Fruit fly (Drosophila melanogaster) whole organism, prepupa: Measurements from ENCODE around the gene Rab11.

Experiments used
- CG10669 ChIP-seq: fragments of 200-800 bp; sonication (Bioruptor generic); optimal IDR thresholded peaks from 3 replicates; lab custom pipeline; 2018; ENCODE audit warnings: missing biosample characterization, mild to moderate bottlenecking, missing genetic modification characterization, moderate library complexity
- CG11902 ChIP-seq: fragments of 200-800 bp; sonication (Bioruptor generic); optimal IDR thresholded peaks from 3 replicates; lab custom pipeline; 2016; ENCODE audit warnings: missing biosample characterization, missing genetic modification characterization
- CG16779 ChIP-seq: fragments of 200-800 bp; sonication (Bioruptor generic); optimal IDR thresholded peaks from 3 replicates; lab custom pipeline; 2017; ENCODE audit warnings: missing biosample characterization, mild to moderate bottlenecking, missing genetic modification characterization
- CG3032 ChIP-seq: fragments of 200-800 bp; optimal IDR thresholded peaks from 2 replicates; lab custom pipeline; 2019; ENCODE audit warnings: missing biosample characterization, mild to moderate bottlenecking, missing genetic modification characterization, moderate library complexity
- CG31627 ChIP-seq: fragments of 200-800 bp; sonication (Bioruptor generic); optimal IDR thresholded peaks from 3 replicates; lab custom pipeline; 2016; ENCODE audit warnings: missing biosample characterization, missing genetic modification characterization
- CG32006 ChIP-seq: fragments of 200-800 bp; sonication (Bioruptor generic); optimal IDR thresholded peaks from 3 replicates; lab custom pipeline; 2017; ENCODE audit warnings: missing biosample characterization, mild to moderate bottlenecking, missing genetic modification characterization
- CG3919 ChIP-seq: fragments of 200-800 bp; sonication (Bioruptor generic); optimal IDR thresholded peaks from 3 replicates; lab custom pipeline; 2016; ENCODE audit warnings: missing biosample characterization, missing genetic modification characterization
- CG6163 ChIP-seq: fragments of 200-800 bp; sonication (Bioruptor generic); IDR thresholded peaks from 3 replicates; pipeline ENCODE4 v1.3.6; 2022; ENCODE audit warnings: missing biosample characterization, missing genetic modification characterization
- CG6276 ChIP-seq: fragments of 200-800 bp; sonication (Bioruptor generic); optimal IDR thresholded peaks from 2 replicates; lab custom pipeline; 2017; ENCODE audit warnings: missing biosample characterization, mild to moderate bottlenecking, missing genetic modification characterization
- CG6792 ChIP-seq: fragments of 200-800 bp; sonication (Bioruptor generic); optimal IDR thresholded peaks from 3 replicates; lab custom pipeline; 2016; ENCODE audit warnings: missing biosample characterization, missing genetic modification characterization
- CG6808 ChIP-seq: fragments of 200-800 bp; sonication (Bioruptor generic); optimal IDR thresholded peaks from 3 replicates; lab custom pipeline; 2017; ENCODE audit warnings: missing biosample characterization, missing genetic modification characterization, mild to moderate bottlenecking, moderate library complexity, missing genetic modification reagents
- CG6854 ChIP-seq: fragments of 200-800 bp; sonication (Bioruptor generic); optimal IDR thresholded peaks from 2 replicates; lab custom pipeline; 2017; ENCODE audit warnings: missing biosample characterization, mild to moderate bottlenecking, missing genetic modification characterization
- CG7368 ChIP-seq: fragments of 200-800 bp; sonication (Bioruptor generic); optimal IDR thresholded peaks from 3 replicates; lab custom pipeline; 2016; ENCODE audit warnings: missing biosample characterization, missing genetic modification characterization
- CG8119 ChIP-seq: fragments of 200-800 bp; sonication (Bioruptor generic); IDR thresholded peaks from 3 replicates; pipeline ENCODE4 v1.3.6; 2022; ENCODE audit warnings: missing biosample characterization, missing genetic modification characterization
- CG8632 ChIP-seq: fragments of 200-800 bp; sonication (Bioruptor generic); optimal IDR thresholded peaks from 3 replicates; lab custom pipeline; 2016; ENCODE audit warnings: missing biosample characterization, missing genetic modification characterization
- CG9139 ChIP-seq: fragments of 200-800 bp; sonication (Bioruptor generic); optimal IDR thresholded peaks from 3 replicates; lab custom pipeline; 2017; ENCODE audit warnings: missing biosample characterization, mild to moderate bottlenecking, missing genetic modification characterization
- Eip78C ChIP-seq: fragments of 200-800 bp; sonication (Bioruptor generic); peaks from one replicate; lab custom pipeline; 2016; ENCODE audit warnings: missing biosample characterization, missing genetic modification characterization
- Eip93F ChIP-seq: fragments of 200-800 bp; sonication (Bioruptor generic); optimal IDR thresholded peaks from 2 replicates; lab custom pipeline; 2016; ENCODE audit warnings: missing biosample characterization, mild to moderate bottlenecking, missing genetic modification characterization
- Ets21C ChIP-seq: fragments of 200-800 bp; sonication (Bioruptor generic); optimal IDR thresholded peaks from 3 replicates; lab custom pipeline; 2016; ENCODE audit warnings: missing biosample characterization, missing genetic modification characterization
- Gug ChIP-seq: fragments of 200-800 bp; sonication (Bioruptor generic); IDR thresholded peaks from 2 replicates; pipeline ENCODE4 v1.3.6; 2022; ENCODE audit warnings: missing biosample characterization, missing genetic modification characterization
- Hr38 ChIP-seq: sonication (Bioruptor generic); optimal IDR thresholded peaks from 2 replicates; lab custom pipeline; 2016; ENCODE audit warnings: missing biosample characterization, missing genetic modification characterization
- Hr39 ChIP-seq: fragments of 200-800 bp; sonication (Bioruptor generic); optimal IDR thresholded peaks from 2 replicates; lab custom pipeline; 2016; ENCODE audit warnings: missing biosample characterization, missing genetic modification characterization
- Hr4 ChIP-seq: fragments of 200-800 bp; sonication (Bioruptor generic); optimal IDR thresholded peaks from 3 replicates; lab custom pipeline; 2016; ENCODE audit warnings: missing biosample characterization, missing genetic modification characterization
- Lpt ChIP-seq: fragments of 200-800 bp; sonication (Bioruptor generic); optimal IDR thresholded peaks from 3 replicates; lab custom pipeline; 2016; ENCODE audit warnings: missing biosample characterization, missing genetic modification characterization
- Met ChIP-seq: fragments of 200-800 bp; sonication (Bioruptor generic); optimal IDR thresholded peaks from 3 replicates; lab custom pipeline; 2016; ENCODE audit warnings: missing biosample characterization, missing genetic modification characterization
- OdsH ChIP-seq: fragments of 200-800 bp; sonication (Bioruptor generic); optimal IDR thresholded peaks from 3 replicates; lab custom pipeline; 2016; ENCODE audit warnings: missing biosample characterization, missing genetic modification characterization
- Sox102F ChIP-seq: fragments of 200-800 bp; sonication (Bioruptor generic); optimal IDR thresholded peaks from 2 replicates; lab custom pipeline; 2016; ENCODE audit warnings: missing biosample characterization, mild to moderate bottlenecking, missing genetic modification characterization
- Sox14 ChIP-seq: fragments of 200-800 bp; sonication (Bioruptor generic); optimal IDR thresholded peaks from 3 replicates; lab custom pipeline; 2016; ENCODE audit warnings: missing biosample characterization, missing genetic modification characterization
- Sox15 ChIP-seq: fragments of 200-800 bp; sonication (Bioruptor generic); optimal IDR thresholded peaks from 3 replicates; lab custom pipeline; 2016; ENCODE audit warnings: missing biosample characterization, missing genetic modification characterization
- achi ChIP-seq: fragments of 200-800 bp; sonication (Bioruptor generic); optimal IDR thresholded peaks from 3 replicates; lab custom pipeline; 2016; ENCODE audit warnings: missing biosample characterization, missing genetic modification characterization
- acj6 ChIP-seq: fragments of 200-800 bp; sonication (Bioruptor generic); optimal IDR thresholded peaks from 3 replicates; lab custom pipeline; 2016; ENCODE audit warnings: missing biosample characterization, missing genetic modification characterization
- cyc ChIP-seq: fragments of 200-800 bp; sonication (Bioruptor generic); optimal IDR thresholded peaks from 3 replicates; lab custom pipeline; 2016; ENCODE audit warnings: missing biosample characterization, missing genetic modification characterization
- dac ChIP-seq: fragments of 200-800 bp; sonication (Bioruptor generic); optimal IDR thresholded peaks from 2 replicates; lab custom pipeline; 2017; ENCODE audit warnings: missing biosample characterization, mild to moderate bottlenecking, missing genetic modification characterization
- eg ChIP-seq: fragments of 200-800 bp; sonication (Bioruptor generic); IDR thresholded peaks from 3 replicates; pipeline ENCODE4 v1.3.6; 2022; ENCODE audit warnings: missing biosample characterization, missing genetic modification characterization
- esn ChIP-seq: fragments of 200-800 bp; sonication (Bioruptor generic); optimal IDR thresholded peaks from 2 replicates; lab custom pipeline; 2016; ENCODE audit warnings: missing biosample characterization, mild to moderate bottlenecking, missing genetic modification characterization, moderate library complexity
- fd59A ChIP-seq: fragments of 200-800 bp; sonication (Bioruptor generic); optimal IDR thresholded peaks from 2 replicates; lab custom pipeline; 2017; ENCODE audit warnings: missing biosample characterization, mild to moderate bottlenecking, missing genetic modification characterization, missing genetic modification reagents
- fd85E ChIP-seq: fragments of 200-800 bp; sonication (Bioruptor generic); optimal IDR thresholded peaks from 3 replicates; lab custom pipeline; 2016; ENCODE audit warnings: missing biosample characterization, missing genetic modification characterization
- fkh ChIP-seq: fragments of 200-800 bp; sonication (Bioruptor generic); optimal IDR thresholded peaks from 3 replicates; lab custom pipeline; 2017; ENCODE audit warnings: missing biosample characterization, mild to moderate bottlenecking, missing genetic modification characterization, moderate library complexity
- net ChIP-seq: fragments of 200-800 bp; sonication (Bioruptor generic); optimal IDR thresholded peaks from 3 replicates; lab custom pipeline; 2016; ENCODE audit warnings: missing biosample characterization, missing genetic modification characterization
- pdm3 ChIP-seq: fragments of 200-800 bp; sonication (Bioruptor generic); optimal IDR thresholded peaks from 3 replicates; lab custom pipeline; 2016; ENCODE audit warnings: missing biosample characterization, missing genetic modification characterization
- salr ChIP-seq, 2 experiments: fragments of 200-800 bp; sonication (Bioruptor generic); optimal IDR thresholded peaks; 3 replicates each; lab custom pipeline; 2016 to 2018; ENCODE audit warnings: missing biosample characterization in 2 of 2, missing genetic modification characterization in 2 of 2, mild to moderate bottlenecking in 1 of 2
- ss ChIP-seq, 2 experiments: fragments of 200-800 bp; sonication (Bioruptor generic); optimal IDR thresholded peaks; 2 replicates in 1 of 2; 3 replicates in 1 of 2; lab custom pipeline; 2017 to 2018; ENCODE audit warnings: mild to moderate bottlenecking in 2 of 2, missing biosample characterization in 2 of 2, missing genetic modification characterization in 2 of 2, moderate library complexity in 1 of 2
- svp ChIP-seq: fragments of 200-800 bp; sonication (Bioruptor generic); peaks from one replicate; lab custom pipeline; 2016; ENCODE audit warnings: missing biosample characterization, missing genetic modification characterization
- topi ChIP-seq: fragments of 200-800 bp; sonication (Bioruptor generic); optimal IDR thresholded peaks from 3 replicates; lab custom pipeline; 2016; ENCODE audit warnings: missing biosample characterization, missing genetic modification characterization
- vri ChIP-seq: fragments of 200-800 bp; sonication (Bioruptor generic); optimal IDR thresholded peaks from 3 replicates; lab custom pipeline; 2016; ENCODE audit warnings: missing biosample characterization, mild to moderate bottlenecking, missing genetic modification characterization

Rab11 gene

dm6 chr3R:21141341-21141740 is 30.1 kb downstream of the Rab11 start:
- TF ChIP-seq Hr38 (GFP tag; lab: Kevin White, UChicago) (no peak), vri (GFP tag; lab: Kevin White, UChicago) (peak; percentile 65)
- TF ChIP-seq, all 60 proteins: peak for 1

DNA sequence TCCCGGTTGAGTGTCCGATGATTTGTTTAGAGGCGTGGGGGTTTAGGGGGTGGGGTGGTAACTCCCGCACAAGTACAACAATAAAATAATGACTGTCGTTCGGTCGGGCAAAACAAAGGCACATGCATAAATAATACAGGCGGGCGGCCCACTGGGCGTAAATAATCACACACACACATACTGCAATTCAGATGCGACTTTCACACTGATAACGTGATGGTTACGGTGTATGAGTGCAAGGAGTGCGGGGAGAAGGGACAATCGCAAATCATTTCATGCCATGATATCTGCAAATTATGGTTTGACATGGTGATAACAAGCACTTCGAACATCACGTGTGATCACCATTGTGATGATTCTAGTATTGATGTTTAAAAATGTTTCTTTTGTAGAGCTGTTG is 38.9 kb downstream of the Rab11 start:
- TF ChIP-seq ss (GFP tag; optimal IDR thresholded peaks at IDR 0.05; lab: Kevin White, UChicago): peak in 1 of 2 experiments; percentile 9
- TF ChIP-seq CG3919 (GFP tag; lab: Kevin White, UChicago): peak; percentile 9
- peak; percentile 87 for TF ChIP-seq svp (GFP tag; lab: Kevin White, UChicago)
- TF ChIP-seq fkh: peak; percentile 20
- TF ChIP-seq vri (GFP tag; lab: Kevin White, UChicago): peak; percentile 85
- TF ChIP-seq Eip93F (GFP tag; lab: Kevin White, UChicago): peak; percentile 37
- TF ChIP-seq CG16779 (tag; lab: Kevin White, UChicago): no peak
- TF ChIP-seq fd59A: no peak
- TF ChIP-seq Sox14: peak; percentile 67
- no peak for TF ChIP-seq eg (GFP tag; lab: Robert Waterston, UW)
- peak; percentile 63 for TF ChIP-seq Eip78C (GFP tag; lab: Kevin White, UChicago)
- no peak for TF ChIP-seq Sox15 (GFP tag; lab: Kevin White, UChicago)
- 0 out of 3 replicates have a peak, but pooled peaks have one; percentile 23 for TF ChIP-seq CG6163 (GFP tag; lab: Robert Waterston, UW)
- TF ChIP-seq, all 60 proteins: peak for 9

DNA sequence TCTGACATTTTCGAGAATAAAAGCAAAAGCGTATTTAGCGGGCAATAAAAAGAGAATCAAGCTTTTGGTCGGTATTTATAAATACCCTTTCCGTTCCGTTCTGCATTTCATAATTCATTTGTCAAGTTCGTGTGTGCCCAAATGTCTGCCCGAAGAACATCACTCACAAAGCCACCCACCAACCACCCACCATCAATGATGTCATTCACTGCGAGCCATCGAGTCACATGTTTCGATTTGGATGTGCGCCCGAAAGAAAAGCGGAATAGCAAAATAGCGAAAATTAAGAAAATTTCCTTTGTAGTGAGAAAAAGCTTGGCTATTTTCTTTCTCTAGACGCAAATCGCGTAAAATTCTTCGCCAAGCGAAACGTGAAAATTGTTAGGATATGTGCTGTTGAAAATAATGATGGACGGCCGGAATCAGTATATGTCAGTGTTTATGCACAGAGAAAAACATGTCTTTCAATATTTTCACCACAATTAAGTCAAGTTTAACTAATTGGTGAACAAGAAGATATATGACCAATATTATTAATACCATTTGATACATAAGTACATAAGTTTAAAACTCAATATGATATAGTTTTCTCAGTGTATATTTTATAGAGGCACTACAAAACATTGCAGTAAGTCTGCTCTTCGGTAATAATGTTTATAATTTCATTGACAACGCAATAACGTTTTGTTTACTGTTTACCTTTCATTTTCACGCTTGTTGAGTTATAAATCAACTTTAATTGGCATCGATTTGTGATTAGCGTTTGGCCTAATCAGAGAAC is 40.1 kb downstream of the Rab11 start:
- TF ChIP-seq Ets21C (GFP tag; lab: Kevin White, UChicago): peak; percentile 5
- TF ChIP-seq Hr39 (GFP tag; lab: Kevin White, UChicago): peak; percentile 30
- peak; percentile 43 for TF ChIP-seq CG8632
- no peak for TF ChIP-seq fd59A
- TF ChIP-seq salr (GFP tag; optimal IDR thresholded peaks at IDR 0.05; lab: Kevin White, UChicago): no peak
- peak; percentile 4 for TF ChIP-seq CG3032 (tag; lab: Kevin White, UChicago)
- TF ChIP-seq Lpt (GFP tag; lab: Kevin White, UChicago): peak; percentile 5
- no peak for TF ChIP-seq dac (GFP tag; lab: Kevin White, UChicago)
- TF ChIP-seq CG31627 (GFP tag; lab: Kevin White, UChicago): peak; percentile 48
- 0 out of 3 replicates have a peak, but pooled peaks have one; percentile 15 for TF ChIP-seq CG6163 (GFP tag; lab: Robert Waterston, UW)
- no peak for TF ChIP-seq cyc (GFP tag; lab: Kevin White, UChicago)
- TF ChIP-seq CG6792 (GFP tag; lab: Kevin White, UChicago): no peak
- peak; percentile 45 for TF ChIP-seq OdsH (GFP tag; lab: Kevin White, UChicago)
- no peak for TF ChIP-seq CG6808
- peak; percentile 35 for TF ChIP-seq vri (GFP tag; lab: Kevin White, UChicago)
- peak; percentile 40 for TF ChIP-seq net (GFP tag; lab: Kevin White, UChicago)
- TF ChIP-seq svp (GFP tag; lab: Kevin White, UChicago): peak; percentile 54
- TF ChIP-seq Met (GFP tag; lab: Kevin White, UChicago): peak; percentile 47
- no peak for TF ChIP-seq fd85E (GFP tag; lab: Kevin White, UChicago)
- peak; percentile 27 for TF ChIP-seq pdm3 (GFP tag; lab: Kevin White, UChicago)
- no peak for TF ChIP-seq CG6854
- peak; percentile 13 for TF ChIP-seq Sox14
- TF ChIP-seq CG10669 (GFP tag; lab: Kevin White, UChicago): no peak
- TF ChIP-seq eg (GFP tag; lab: Robert Waterston, UW): peak; percentile 62; the same call in 1 of the 3 replicates
- TF ChIP-seq CG3919 (GFP tag; lab: Kevin White, UChicago): no peak
- peak; percentile 23 for TF ChIP-seq achi (GFP tag; lab: Kevin White, UChicago)
- peak; percentile 58 for TF ChIP-seq Hr4 (GFP tag; lab: Kevin White, UChicago)
- TF ChIP-seq CG6276 (GFP tag; lab: Kevin White, UChicago): no peak
- peak; percentile 23 for TF ChIP-seq topi (GFP tag; lab: Kevin White, UChicago)
- peak; percentile 57 for TF ChIP-seq esn (GFP tag; lab: Kevin White, UChicago)
- peak; percentile 52; the same call in 2 of the 3 replicates for TF ChIP-seq CG8119
- peak; percentile 65; the same call in 1 of the 2 replicates for TF ChIP-seq Gug (GFP tag; lab: Robert Waterston, UW)
- TF ChIP-seq CG9139 (GFP tag; lab: Kevin White, UChicago): no peak
- peak; percentile 55 for TF ChIP-seq Eip78C (GFP tag; lab: Kevin White, UChicago)
- TF ChIP-seq CG11902 (GFP tag; lab: Kevin White, UChicago): no peak
- TF ChIP-seq CG7368 (GFP tag; lab: Kevin White, UChicago): no peak
- no peak for TF ChIP-seq CG16779 (tag; lab: Kevin White, UChicago)
- TF ChIP-seq Sox102F (GFP tag; lab: Kevin White, UChicago): peak; percentile 8
- TF ChIP-seq acj6 (GFP tag; lab: Kevin White, UChicago): peak; percentile 43
- TF ChIP-seq CG32006 (GFP tag; lab: Kevin White, UChicago): peak; percentile 32
